Fruit fly (Drosophila melanogaster): ENCODE measurements around the gene CG8032.
A peak's percentile ranks its signal among the peaks of the same experiment; 100 is the strongest.

CG8032 gene

DNA sequence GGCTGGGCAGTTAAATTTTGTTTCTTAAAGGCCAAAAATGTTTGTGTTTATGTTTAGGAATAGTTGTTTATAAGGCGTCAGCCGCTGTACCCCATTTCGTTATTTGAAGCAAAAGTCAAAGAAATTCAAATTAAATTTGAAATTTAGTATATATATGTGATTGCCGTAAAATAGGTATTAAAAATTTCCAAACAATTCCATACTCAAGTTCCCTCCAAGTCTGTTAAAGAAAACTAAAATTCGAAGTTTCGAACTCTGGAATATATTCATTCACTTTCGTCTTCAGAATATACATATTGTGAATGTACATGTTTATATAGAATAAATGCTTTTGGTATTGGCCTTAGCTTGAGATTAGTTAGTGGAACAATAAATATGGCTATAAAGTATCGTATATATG is 3.3 kb upstream of the CG8032 start, which contains the start of gene bel:
bel (minus strand) TSS at position 101 of the 400 bp plus-strand sequence.
- TF ChIP-seq CG3163 (GFP tag; optimal IDR thresholded peaks at IDR 0.05), result no peak
- 0 out of 3 replicates have a peak, but pooled peaks have one; percentile 1 for TF ChIP-seq tgo (GFP tag; IDR thresholded peaks at IDR 0.05)
- TF ChIP-seq unc-4 (GFP tag; IDR thresholded peaks at IDR 0.05; ENCODE audit: partially characterized antibody), result no peak

DNA sequence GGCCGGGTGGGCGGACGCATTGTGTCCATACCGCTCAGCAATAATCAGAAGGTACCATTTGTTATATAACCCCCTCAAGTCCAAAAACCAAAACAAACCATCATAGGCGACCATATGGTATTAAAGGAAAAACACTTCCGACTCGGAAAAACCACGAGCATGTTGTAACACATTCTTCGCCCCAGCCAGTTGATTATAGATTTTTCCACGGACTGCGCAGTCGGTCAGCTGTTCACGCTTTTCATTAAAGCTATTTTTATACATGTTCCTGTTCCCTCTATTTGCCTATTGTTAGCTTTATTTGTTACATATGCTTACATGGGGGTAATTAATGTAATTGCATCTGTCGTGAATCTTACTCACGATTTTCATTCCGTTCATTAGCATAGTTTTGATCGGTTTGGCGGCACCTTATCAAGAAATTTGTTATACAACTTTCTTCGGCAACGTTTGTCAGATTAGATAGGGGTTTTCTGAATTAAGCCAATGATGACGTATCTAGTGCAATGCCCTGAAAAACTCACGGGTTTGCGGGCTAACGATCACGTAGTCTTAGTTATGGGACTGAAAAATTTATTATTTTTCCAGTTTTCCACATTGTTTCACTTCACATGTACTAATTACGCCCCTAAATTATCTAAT is 905 bp downstream of the CG8032 start:
- TF ChIP-seq Vsx1 (GFP tag; optimal IDR thresholded peaks at IDR 0.05) (peak; percentile 41), dati (GFP tag; IDR thresholded peaks at IDR 0.05) (no peak), Side (GFP tag; optimal IDR thresholded peaks at IDR 0.05) (no peak), CG11695 (GFP tag; IDR thresholded peaks at IDR 0.05) (no peak), Pdp1 (GFP tag; optimal IDR thresholded peaks at IDR 0.05) (peak in 1 of 2 experiments; percentile 96), twi (tag; optimal IDR thresholded peaks at IDR 0.05) (peak; percentile 46), nau (GFP tag; optimal IDR thresholded peaks at IDR 0.05) (peak; percentile 2), Hr78 (GFP tag; optimal IDR thresholded peaks at IDR 0.05) (no peak), Poxn (GFP tag; IDR thresholded peaks at IDR 0.05) (no peak), exex (tag; optimal IDR thresholded peaks at IDR 0.05) (peak; percentile 38), CG7745 (tag; optimal IDR thresholded peaks at IDR 0.05) (peak; percentile 30), onecut (GFP tag; IDR thresholded peaks at IDR 0.05) (peak; percentile 99), sug (tag; optimal IDR thresholded peaks at IDR 0.05) (peak; percentile 2), CG10431 (GFP tag; optimal IDR thresholded peaks at IDR 0.05) (peak; percentile 76), CG32767 (GFP tag; IDR thresholded peaks at IDR 0.05) (no peak), CG12769 (tag; optimal IDR thresholded peaks at IDR 0.05) (peak; percentile 0), schlank (tag; optimal IDR thresholded peaks at IDR 0.05) (no peak), sd (tag; optimal IDR thresholded peaks at IDR 0.05) (peak; percentile 54)

DNA sequence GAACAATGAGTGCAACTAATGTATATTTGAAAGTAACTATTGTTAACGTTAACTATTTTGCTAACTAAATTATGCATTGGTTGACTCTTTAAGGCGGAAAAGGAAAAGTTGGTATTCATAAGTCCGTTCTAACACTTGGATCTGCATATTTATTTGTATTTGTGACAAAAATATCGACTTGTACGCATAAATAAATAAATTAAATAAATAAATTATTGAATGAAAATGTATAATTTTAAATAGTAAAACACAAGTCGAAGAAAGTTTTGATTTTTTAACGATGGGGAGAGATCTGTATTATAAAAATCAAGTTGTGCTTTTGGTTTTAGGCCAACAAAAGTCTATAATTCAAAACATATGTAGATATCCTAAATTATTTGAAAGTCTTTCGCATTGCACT is 3.7 kb downstream of the CG8032 start, which contains the start of gene CG8036:
CG8036 (plus strand) TSS at position 301 of the 400 bp plus-strand sequence.
- TF ChIP-seq kah (GFP tag; optimal IDR thresholded peaks at IDR 0.05) (no peak), CG8281 (tag; optimal IDR thresholded peaks at IDR 0.05) (no peak), Ssrp (tag; optimal IDR thresholded peaks at IDR 0.05) (no peak), CG30020 (tag; optimal IDR thresholded peaks at IDR 0.05) (no peak), fd102C (GFP tag; optimal IDR thresholded peaks at IDR 0.05) (no peak)

DNA sequence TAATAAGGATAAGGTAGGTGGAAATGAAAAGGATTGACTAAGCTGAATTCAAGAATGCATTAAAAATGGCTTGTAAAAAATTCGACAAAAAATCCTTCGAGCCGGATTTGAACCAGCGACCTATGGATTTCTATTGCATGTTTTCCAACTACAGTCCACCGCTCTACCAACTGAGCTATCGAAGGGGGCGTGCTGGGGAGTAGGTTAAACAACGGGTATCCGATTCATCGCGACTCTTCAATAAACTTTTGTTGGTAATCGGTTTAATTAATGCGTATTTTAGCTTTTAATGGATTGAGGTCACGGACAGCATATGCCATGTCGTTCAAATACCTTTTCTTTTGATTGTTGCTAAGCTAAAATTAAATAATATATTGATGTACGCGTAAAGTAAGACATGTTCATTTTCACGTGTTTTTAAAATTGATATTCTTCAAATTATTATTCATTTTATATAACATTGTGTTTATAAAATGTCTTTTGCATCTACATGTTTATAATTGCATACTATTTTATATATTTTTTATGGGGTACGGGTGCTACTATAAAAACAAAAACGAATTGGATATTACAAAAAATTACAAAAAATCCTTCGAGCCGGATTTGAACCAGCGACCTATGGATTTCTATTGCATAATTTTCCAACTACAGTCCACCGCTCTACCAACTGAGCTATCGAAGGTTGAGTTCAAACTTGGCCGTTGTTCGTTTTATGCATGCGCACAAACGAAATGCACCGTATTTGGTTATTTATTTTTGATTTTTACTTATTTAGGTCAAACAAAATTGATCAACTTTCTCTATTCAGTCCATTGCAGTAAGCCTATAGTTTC is 4.3 kb downstream of the CG8032 start:
- no peak for TF ChIP-seq CG7745 (tag; optimal IDR thresholded peaks at IDR 0.05)
- no peak for TF ChIP-seq wdn (GFP tag; IDR thresholded peaks at IDR 0.05)
- no peak for TF ChIP-seq ssp (GFP tag; IDR thresholded peaks at IDR 0.05)
- no peak for TF ChIP-seq Hr39 (optimal IDR thresholded peaks at IDR 0.05)
- no peak for TF ChIP-seq CG7839 (tag; optimal IDR thresholded peaks at IDR 0.05)
- TF ChIP-seq CG12769 (tag; optimal IDR thresholded peaks at IDR 0.05), result peak; percentile 2
- no peak for TF ChIP-seq pb (GFP tag; optimal IDR thresholded peaks at IDR 0.05)
- TF ChIP-seq CG12942 (GFP tag; optimal IDR thresholded peaks at IDR 0.05), result no peak
- TF ChIP-seq ATbp (GFP tag; optimal IDR thresholded peaks at IDR 0.05), result no peak
- TF ChIP-seq sna (GFP tag; IDR thresholded peaks at IDR 0.05; ENCODE audit: partially characterized antibody), result peak; percentile 44; the same call in 1 of the 2 replicates
- TF ChIP-seq CoRest (tag; optimal IDR thresholded peaks at IDR 0.05), result no peak
- TF ChIP-seq org-1 (GFP tag; optimal IDR thresholded peaks at IDR 0.05), result no peak
- no peak for TF ChIP-seq HLH54F (GFP tag; optimal IDR thresholded peaks at IDR 0.05)
- TF ChIP-seq CG34376 (GFP tag; optimal IDR thresholded peaks at IDR 0.05), result peak; percentile 72
- peak; percentile 44; the same call in 1 of the 2 replicates for TF ChIP-seq unc-4 (GFP tag; IDR thresholded peaks at IDR 0.05; ENCODE audit: partially characterized antibody)
- TF ChIP-seq D19A (tag; optimal IDR thresholded peaks at IDR 0.05), result peak; percentile 52
- no peak for TF ChIP-seq Aef1 (GFP tag; IDR thresholded peaks at IDR 0.05)
- no peak for TF ChIP-seq zen (tag; optimal IDR thresholded peaks at IDR 0.05)
- peak; percentile 76 for TF ChIP-seq Med (GFP tag)
- peak; percentile 92 for TF ChIP-seq Opbp (GFP tag; IDR thresholded peaks at IDR 0.05; ENCODE audit: partially characterized antibody)
